Worm (Caenorhabditis elegans): ENCODE measurements around the gene F41C6.7.

- TF ChIP-seq ama-1 (optimal IDR thresholded peaks at IDR 0.05) (no peak), hmbx-1 (tag; optimal IDR thresholded peaks at IDR 0.05) (no peak), flt-1 (GFP tag; IDR thresholded peaks at IDR 0.05) (no peak), F13C5.2 (tag; optimal IDR thresholded peaks at IDR 0.05) (peak; percentile 42), hmg-4 (GFP tag; optimal IDR thresholded peaks at IDR 0.05) (no peak)
Measured at ce11 chrX:6840670-6841308, 44.3 kb downstream of the F41C6.7 start, which contains the start of the genes glr-6 and asg-2.

All from whole organism, early embryonic.